Worm (Caenorhabditis elegans) whole organism, L1 larva: ENCODE results near the gene T24C12.3.

Experiments
- C04F5.9 ChIP-seq: sonication (generic microtip); optimal IDR thresholded peaks from 2 replicates; lab custom pipeline; 2016; ENCODE audit warnings: missing genetic modification characterization, missing compliant biosample characterization
- C16A3.4 ChIP-seq: fragments of 150-350 bp; optimal IDR thresholded peaks from 2 replicates; lab custom pipeline; 2014; ENCODE audit warnings: missing biosample characterization, missing genetic modification characterization
- C34B4.2 ChIP-seq: sonication (generic microtip); optimal IDR thresholded peaks from 2 replicates; lab custom pipeline; 2017; ENCODE audit warnings: mild to moderate bottlenecking, missing genetic modification characterization, missing compliant biosample characterization
- F16B12.6 ChIP-seq: fragments of 150-350 bp; optimal IDR thresholded peaks from 2 replicates; lab custom pipeline; 2014; ENCODE audit warnings: missing biosample characterization, missing genetic modification characterization
- ama-1 ChIP-seq: fragments of 150-350 bp; optimal IDR thresholded peaks from 2 replicates; lab custom pipeline; 2014
- blmp-1 ChIP-seq: fragments of 150-350 bp; optimal IDR thresholded peaks from 2 replicates; lab custom pipeline; 2014; ENCODE audit warnings: missing biosample characterization, missing genetic modification characterization
- ceh-63 ChIP-seq: fragments of 200-800 bp; sonication (Bioruptor generic); optimal IDR thresholded peaks from 2 replicates; lab custom pipeline; 2018; ENCODE audit warnings: mild to moderate bottlenecking, missing genetic modification characterization, missing compliant biosample characterization
- ceh-82 ChIP-seq, 3 experiments: fragments of 150-350 bp in 1 of 3; sonication (generic microtip) in 2 of 3; optimal IDR thresholded peaks; 2 replicates each; lab custom pipeline; 2014 to 2017; ENCODE audit warnings: missing biosample characterization in 3 of 3, missing genetic modification characterization in 3 of 3
- ceh-88 ChIP-seq: fragments of 200-800 bp; sonication (Bioruptor generic); IDR thresholded peaks from 2 replicates; pipeline ENCODE4 v1.3.6; 2022; ENCODE audit warnings: missing genetic modification characterization, missing compliant biosample characterization
- ceh-90 ChIP-seq: sonication (generic microtip); optimal IDR thresholded peaks from 2 replicates; lab custom pipeline; 2016; ENCODE audit warnings: missing genetic modification characterization, missing compliant biosample characterization
- ces-1 ChIP-seq: fragments of 150-350 bp; optimal IDR thresholded peaks from 2 replicates; lab custom pipeline; 2014; ENCODE audit warnings: missing biosample characterization, missing genetic modification reagents, missing genetic modification characterization
- dpl-1 ChIP-seq, 3 experiments: fragments of 150-350 bp in 2 of 3; sonication (generic microtip) in 1 of 3; optimal IDR thresholded peaks; 2 replicates each; lab custom pipeline; 2014 to 2017; ENCODE audit warnings: missing biosample characterization in 3 of 3, missing genetic modification characterization in 3 of 3, missing genetic modification reagents in 3 of 3
- egl-13 ChIP-seq: sonication (generic microtip); optimal IDR thresholded peaks from 2 replicates; lab custom pipeline; 2016; ENCODE audit warnings: missing genotype, missing genetic modification reagents, missing genetic modification characterization, missing compliant biosample characterization
- egl-27 ChIP-seq, 2 experiments: fragments of 150-350 bp in 1 of 2; sonication (generic microtip); optimal IDR thresholded peaks; 3 replicates each; lab custom pipeline; 2017 to 2018; ENCODE audit warnings: missing biosample characterization in 2 of 2, missing genetic modification characterization in 2 of 2, missing genetic modification reagents in 2 of 2
- elt-2 ChIP-seq: sonication (generic microtip); optimal IDR thresholded peaks from 2 replicates; lab custom pipeline; 2016; ENCODE audit warnings: missing genetic modification characterization, mild to moderate bottlenecking, inconsistent platforms, missing compliant biosample characterization, missing genetic modification reagents
- elt-3 ChIP-seq, 6 experiments: fragments of 150-350 bp in 1 of 6; sonication (generic microtip); optimal IDR thresholded peaks; 2 replicates each; lab custom pipeline; 2017 to 2018; ENCODE audit warnings: missing biosample characterization in 6 of 6, missing genetic modification characterization in 6 of 6, inconsistent platforms in 1 of 6
- ets-5 ChIP-seq: fragments of 200-800 bp; sonication (Bioruptor generic); IDR thresholded peaks from 2 replicates; pipeline ENCODE4 v1.3.6; 2022; ENCODE audit warnings: missing genetic modification characterization, missing compliant biosample characterization
- fkh-10 ChIP-seq: sonication (generic microtip); optimal IDR thresholded peaks from 2 replicates; lab custom pipeline; 2017; ENCODE audit warnings: missing biosample characterization, missing genetic modification reagents, missing genetic modification characterization
- grh-1 ChIP-seq: fragments of 200-800 bp; sonication (Bioruptor generic); IDR thresholded peaks from 2 replicates; pipeline ENCODE4 v1.3.6; 2022; ENCODE audit warnings: missing genetic modification reagents, missing genetic modification characterization, missing compliant biosample characterization
- hpl-2 ChIP-seq: fragments of 150-350 bp; optimal IDR thresholded peaks from 2 replicates; lab custom pipeline; 2014; ENCODE audit warnings: missing biosample characterization, missing genetic modification reagents, missing genetic modification characterization
- irx-1 ChIP-seq: sonication (generic microtip); optimal IDR thresholded peaks from 2 replicates; lab custom pipeline; 2016; ENCODE audit warnings: missing genetic modification characterization, missing compliant biosample characterization
- lin-13 ChIP-seq: fragments of 150-350 bp; optimal IDR thresholded peaks from 2 replicates; lab custom pipeline; 2014; ENCODE audit warnings: missing biosample characterization, missing genetic modification reagents, missing genetic modification characterization
- lin-14 ChIP-seq: fragments of 200-800 bp; sonication (Bioruptor generic); optimal IDR thresholded peaks from 2 replicates; lab custom pipeline; 2018; ENCODE audit warnings: mild to moderate bottlenecking, missing genetic modification characterization, moderate library complexity, missing compliant biosample characterization
- lin-35 ChIP-seq, 2 experiments: fragments of 150-350 bp; optimal IDR thresholded peaks; 2 replicates each; lab custom pipeline; 2014; ENCODE audit warnings: missing biosample characterization in 2 of 2, missing genetic modification characterization in 2 of 2, missing genetic modification reagents in 2 of 2
- lsy-2 ChIP-seq, 2 experiments: fragments of 150-350 bp; optimal IDR thresholded peaks; 2 replicates each; lab custom pipeline; 2014; ENCODE audit warnings: missing biosample characterization in 2 of 2, missing genetic modification characterization in 2 of 2
- mdl-1 ChIP-seq, 2 experiments: fragments of 150-350 bp; optimal IDR thresholded peaks; 2 replicates each; lab custom pipeline; 2014 to 2017; ENCODE audit warnings: missing biosample characterization in 2 of 2, missing genetic modification characterization in 2 of 2, inconsistent platforms in 1 of 2
- mef-2 ChIP-seq: fragments of 150-350 bp; optimal IDR thresholded peaks from 2 replicates; lab custom pipeline; 2014; ENCODE audit warnings: missing biosample characterization, missing genetic modification characterization
- mep-1 ChIP-seq: fragments of 150-350 bp; optimal IDR thresholded peaks from 2 replicates; lab custom pipeline; 2014; ENCODE audit warnings: missing biosample characterization, missing genetic modification characterization
- nhr-19 ChIP-seq: fragments of 200-800 bp; sonication (Bioruptor generic); conservative IDR thresholded peaks from 2 replicates; pipeline ENCODE4 v1.3.6; 2022; ENCODE audit warnings: missing genetic modification characterization, missing compliant biosample characterization
- nhr-20 ChIP-seq: sonication (generic microtip); optimal IDR thresholded peaks from 2 replicates; lab custom pipeline; 2016; ENCODE audit warnings: mild to moderate bottlenecking, missing genetic modification characterization, missing compliant biosample characterization
- nhr-237 ChIP-seq: fragments of 150-350 bp; optimal IDR thresholded peaks from 2 replicates; lab custom pipeline; 2014; ENCODE audit warnings: missing biosample characterization, missing genetic modification characterization
- nhr-47 ChIP-seq: sonication (generic microtip); optimal IDR thresholded peaks from 2 replicates; lab custom pipeline; 2016; ENCODE audit warnings: mild to moderate bottlenecking, missing genetic modification characterization, moderate library complexity, missing compliant biosample characterization
- nhr-71 ChIP-seq: sonication (generic microtip); optimal IDR thresholded peaks from 2 replicates; lab custom pipeline; 2016; ENCODE audit warnings: mild to moderate bottlenecking, missing genetic modification characterization, moderate library complexity, missing compliant biosample characterization
- nhr-84 ChIP-seq: sonication (generic microtip); optimal IDR thresholded peaks from 2 replicates; lab custom pipeline; 2017; ENCODE audit warnings: missing biosample characterization, missing genetic modification characterization
- nhr-85 ChIP-seq: sonication (generic microtip); peaks from one replicate; lab custom pipeline; 2016; ENCODE audit warnings: missing genetic modification characterization, inconsistent platforms, missing compliant biosample characterization
- nhr-90 ChIP-seq: sonication (generic microtip); optimal IDR thresholded peaks from 2 replicates; lab custom pipeline; 2016; ENCODE audit warnings: mild to moderate bottlenecking, missing genetic modification characterization, missing compliant biosample characterization; ENCODE audit not compliant: poor library complexity
- pag-3 ChIP-seq: sonication (generic microtip); optimal IDR thresholded peaks from 2 replicates; lab custom pipeline; 2017; ENCODE audit warnings: missing genetic modification characterization, mild to moderate bottlenecking, missing compliant biosample characterization, antibody characterized with exemption, borderline replicate concordance; ENCODE audit not compliant: insufficient read depth
- rnt-1 ChIP-seq: sonication (generic microtip); optimal IDR thresholded peaks from 2 replicates; lab custom pipeline; 2016; ENCODE audit warnings: mild to moderate bottlenecking, missing genetic modification characterization, moderate library complexity, missing compliant biosample characterization
- skn-1 ChIP-seq: fragments of 150-350 bp; optimal IDR thresholded peaks from 2 replicates; lab custom pipeline; 2014; ENCODE audit warnings: missing biosample characterization, missing genetic modification characterization
- snu-23 ChIP-seq: sonication (generic microtip); optimal IDR thresholded peaks from 2 replicates; lab custom pipeline; 2016; ENCODE audit warnings: missing genetic modification characterization, missing compliant biosample characterization
- sox-4 ChIP-seq: sonication (generic microtip); optimal IDR thresholded peaks from 2 replicates; lab custom pipeline; 2016; ENCODE audit warnings: missing genetic modification characterization, missing compliant biosample characterization
- tbx-2 ChIP-seq: sonication (generic microtip); optimal IDR thresholded peaks from 2 replicates; lab custom pipeline; 2016; ENCODE audit warnings: missing genetic modification characterization, missing compliant biosample characterization
- tlp-1 ChIP-seq: fragments of 150-350 bp; optimal IDR thresholded peaks from 2 replicates; lab custom pipeline; 2014; ENCODE audit warnings: missing biosample characterization, missing genetic modification characterization
- unc-130 ChIP-seq: fragments of 150-350 bp; optimal IDR thresholded peaks from 2 replicates; lab custom pipeline; 2017; ENCODE audit warnings: missing biosample characterization, missing genetic modification characterization, inconsistent platforms
- unc-86 ChIP-seq: sonication (generic microtip); optimal IDR thresholded peaks from 2 replicates; lab custom pipeline; 2016; ENCODE audit warnings: missing genetic modification characterization, missing compliant biosample characterization
- unc-98 ChIP-seq: fragments of 200-800 bp; sonication (Bioruptor generic); IDR thresholded peaks from 2 replicates; pipeline ENCODE4 v1.3.6; 2022; ENCODE audit warnings: missing genetic modification characterization, missing compliant biosample characterization

T24C12.3 gene

ce11 chrX:2215108-2215507 lies 11.4 kb upstream of the T24C12.3 start:
- TF ChIP-seq grh-1 (GFP tag; lab: Robert Waterston, UW): 0 out of 2 replicates have a peak, but pooled peaks have one; percentile 43
- peak in 1 of 2 experiments; percentile 58 for TF ChIP-seq egl-27 (tag; optimal IDR thresholded peaks at IDR 0.05; lab: Kevin White, UChicago)
- no peak for TF ChIP-seq ceh-82 (tag; optimal IDR thresholded peaks at IDR 0.05; lab: Kevin White, UChicago)
- TF ChIP-seq elt-3 (tag; optimal IDR thresholded peaks at IDR 0.05; lab: Kevin White, UChicago): peak; percentile 69 to 78 (median 74)
- TF ChIP-seq lin-35 (GFP tag; optimal IDR thresholded peaks at IDR 0.05; lab: Kevin White, UChicago): peak in 1 of 2 experiments; percentile 72
- peak; percentile 71 for TF ChIP-seq nhr-20 (tag; lab: Kevin White, UChicago)
- no peak for TF ChIP-seq irx-1
- no peak for TF ChIP-seq egl-13 (tag; lab: Kevin White, UChicago)
- no peak for TF ChIP-seq unc-98
- TF ChIP-seq nhr-85 (tag; lab: Kevin White, UChicago): peak; percentile 93
- peak; percentile 48 for TF ChIP-seq nhr-47 (tag; lab: Kevin White, UChicago)
- TF ChIP-seq C16A3.4 (tag; lab: Kevin White, UChicago): peak; percentile 19
- TF ChIP-seq dpl-1 (GFP tag; optimal IDR thresholded peaks at IDR 0.05; lab: Kevin White, UChicago): peak in 1 of 3 experiments; percentile 11
- TF ChIP-seq sox-4 (tag; lab: Kevin White, UChicago): no peak
- no peak for TF ChIP-seq ceh-88 (GFP tag; lab: Robert Waterston, UW)
- peak; percentile 48 for TF ChIP-seq blmp-1 (tag; lab: Kevin White, UChicago)
- peak in 1 of 2 experiments; percentile 60 for TF ChIP-seq lsy-2 (tag; optimal IDR thresholded peaks at IDR 0.05; lab: Kevin White, UChicago)
- peak; percentile 68 for TF ChIP-seq snu-23 (GFP tag; lab: Kevin White, UChicago)
- TF ChIP-seq C34B4.2: no peak
- peak; percentile 68 for TF ChIP-seq skn-1
- TF ChIP-seq mdl-1 (tag; optimal IDR thresholded peaks at IDR 0.05; lab: Kevin White, UChicago): peak in 1 of 2 experiments; percentile 83
- no peak; the same call in 1 of the 2 replicates for TF ChIP-seq nhr-19 (GFP tag; lab: Robert Waterston, UW)
- peak; percentile 17 for TF ChIP-seq lin-13 (GFP tag; lab: Kevin White, UChicago)
- peak; percentile 100 for TF ChIP-seq pag-3
- peak; percentile 48 for TF ChIP-seq rnt-1
- TF ChIP-seq lin-14: peak; percentile 89
- TF ChIP-seq elt-2 (tag; lab: Kevin White, UChicago): peak; percentile 54
- TF ChIP-seq nhr-71 (tag; lab: Kevin White, UChicago): peak; percentile 76
- TF ChIP-seq tbx-2: peak; percentile 53
- TF ChIP-seq unc-130 (tag; lab: Kevin White, UChicago): peak; percentile 55
- peak; percentile 1 for TF ChIP-seq mep-1 (tag; lab: Kevin White, UChicago)
- TF ChIP-seq nhr-90 (tag; lab: Kevin White, UChicago): peak; percentile 67
- TF ChIP-seq fkh-10 (GFP tag; lab: Kevin White, UChicago): no peak
- TF ChIP-seq ama-1 (lab: Kevin White, UChicago): no peak
- TF ChIP-seq, all 84 proteins: peak for 24

- TF ChIP-seq blmp-1 (tag; lab: Kevin White, UChicago) (peak; percentile 91), mef-2 (tag; lab: Kevin White, UChicago) (no peak), ceh-90 (tag; lab: Kevin White, UChicago) (no peak)
- TF ChIP-seq, all 84 proteins: peak for 1
These were observed 10.8 kb upstream of the T24C12.3 start for ce11 chrX:2214454-2214853.

ce11 chrX:2213400-2214362 lies 10.0 kb upstream of the T24C12.3 start:
- TF ChIP-seq F16B12.6 (tag; lab: Kevin White, UChicago) (no peak), fkh-10 (GFP tag; lab: Kevin White, UChicago) (no peak), lin-13 (GFP tag; lab: Kevin White, UChicago) (no peak), nhr-90 (tag; lab: Kevin White, UChicago) (no peak), unc-86 (tag; lab: Kevin White, UChicago) (no peak), ets-5 (GFP tag; lab: Robert Waterston, UW) (no peak), hpl-2 (no peak), skn-1 (no peak), C04F5.9 (tag; lab: Kevin White, UChicago) (no peak), nhr-19 (GFP tag; lab: Robert Waterston, UW) (no peak), mef-2 (tag; lab: Kevin White, UChicago) (no peak), ceh-63 (GFP tag; lab: Kevin White, UChicago) (no peak), tlp-1 (no peak), elt-2 (tag; lab: Kevin White, UChicago) (peak; percentile 23), C16A3.4 (tag; lab: Kevin White, UChicago) (no peak), nhr-237 (tag; lab: Kevin White, UChicago) (no peak), nhr-84 (tag; lab: Kevin White, UChicago) (no peak), ces-1 (no peak)
